Fruit fly (Drosophila melanogaster): Measurements from ENCODE around the gene MSAmiP.

The MSAmiP gene

dm6 chr3R:16898791-16899658, 2.9 kb upstream of the MSAmiP start:
- TF ChIP-seq noc (tag; optimal IDR thresholded peaks at IDR 0.05): no peak

- no peak for TF ChIP-seq noc (tag; optimal IDR thresholded peaks at IDR 0.05)
Measured at dm6 chr3R:16898385-16898784, 2.3 kb upstream of the MSAmiP start.

dm6 chr3R:16893325-16893724, 2.8 kb downstream of the MSAmiP start:
- no peak for TF ChIP-seq noc (tag; optimal IDR thresholded peaks at IDR 0.05)

- TF ChIP-seq noc (tag; optimal IDR thresholded peaks at IDR 0.05): no peak
Measured at dm6 chr3R:16891995-16892394, 4.1 kb downstream of the MSAmiP start.

- TF ChIP-seq noc (tag; optimal IDR thresholded peaks at IDR 0.05): no peak
Measured at dm6 chr3R:16886431-16887154, 9.5 kb downstream of the MSAmiP start.

dm6 chr3R:16884556-16884955, 11.5 kb downstream of the MSAmiP start:
- no peak for TF ChIP-seq noc (tag; optimal IDR thresholded peaks at IDR 0.05)

dm6 chr3R:16882491-16882933, 13.6 kb downstream of the MSAmiP start:
- no peak for TF ChIP-seq noc (tag; optimal IDR thresholded peaks at IDR 0.05)

- TF ChIP-seq noc (tag; optimal IDR thresholded peaks at IDR 0.05): no peak
Measured at dm6 chr3R:16878442-16878841, 17.7 kb downstream of the MSAmiP start.

- no peak for TF ChIP-seq noc (tag; optimal IDR thresholded peaks at IDR 0.05)
Measured at dm6 chr3R:16876643-16877042, 19.4 kb downstream of the MSAmiP start.

- no peak for TF ChIP-seq noc (tag; optimal IDR thresholded peaks at IDR 0.05)
Measured at dm6 chr3R:16875501-16875900, 20.6 kb downstream of the MSAmiP start.

dm6 chr3R:16872980-16873765, 22.9 kb downstream of the MSAmiP start:
- TF ChIP-seq noc (tag; optimal IDR thresholded peaks at IDR 0.05): no peak

- no peak for TF ChIP-seq noc (tag; optimal IDR thresholded peaks at IDR 0.05)
Measured at dm6 chr3R:16871306-16871705, 24.8 kb downstream of the MSAmiP start.

dm6 chr3R:16869257-16869656, 26.8 kb downstream of the MSAmiP start:
- no peak for TF ChIP-seq noc (tag; optimal IDR thresholded peaks at IDR 0.05)

dm6 chr3R:16864983-16865382, 31.1 kb downstream of the MSAmiP start:
- no peak for TF ChIP-seq noc (tag; optimal IDR thresholded peaks at IDR 0.05)

dm6 chr3R:16861217-16861616, 34.9 kb downstream of the MSAmiP start:
- no peak for TF ChIP-seq noc (tag; optimal IDR thresholded peaks at IDR 0.05)

- TF ChIP-seq noc (tag; optimal IDR thresholded peaks at IDR 0.05): no peak
Measured at dm6 chr3R:16859659-16860058, 36.4 kb downstream of the MSAmiP start.

All from whole organism, larva.